Worm (Caenorhabditis elegans): ENCODE measurements around the gene C02G6.2.

The C02G6.2 gene

ce11 chrV:5917707-5918106 is 45.8 kb downstream of the C02G6.2 start, which contains the start of gene lrpr-1:
Gene lrpr-1 (minus strand): TSS chrV:5917891.
- TF ChIP-seq dve-1 (tag; optimal IDR thresholded peaks at IDR 0.05): no peak
- TF ChIP-seq pag-3 (tag; optimal IDR thresholded peaks at IDR 0.05; ENCODE audit: borderline replicate concordance): no peak
- no peak for TF ChIP-seq ceh-19 (GFP tag; optimal IDR thresholded peaks at IDR 0.05)
- TF ChIP-seq pqm-1 (tag; optimal IDR thresholded peaks at IDR 0.05): no peak
- TF ChIP-seq elt-2 (tag; optimal IDR thresholded peaks at IDR 0.05): no peak
- no peak for TF ChIP-seq sdc-2 (tag; optimal IDR thresholded peaks at IDR 0.05)
- peak; percentile 92 for TF ChIP-seq mec-3 (tag; optimal IDR thresholded peaks at IDR 0.05; ENCODE audit: borderline replicate concordance)
- TF ChIP-seq fkh-6 (tag; optimal IDR thresholded peaks at IDR 0.05): peak; percentile 28
- TF ChIP-seq C38D4.7 (GFP tag; optimal IDR thresholded peaks at IDR 0.05): no peak
- no peak for TF ChIP-seq ceh-45 (GFP tag; IDR thresholded peaks at IDR 0.05)
- no peak for TF ChIP-seq hlh-6 (tag; optimal IDR thresholded peaks at IDR 0.05)
- no peak for TF ChIP-seq hlh-30 (tag; optimal IDR thresholded peaks at IDR 0.05; ENCODE audit: insufficient read depth)
- TF ChIP-seq eyg-1 (tag; optimal IDR thresholded peaks at IDR 0.05): no peak
- no peak for TF ChIP-seq pros-1 (tag; optimal IDR thresholded peaks at IDR 0.05)
- TF ChIP-seq nhr-232 (tag; optimal IDR thresholded peaks at IDR 0.05): no peak
- TF ChIP-seq pha-4 (tag; optimal IDR thresholded peaks at IDR 0.05): no peak
- TF ChIP-seq ref-2 (tag; optimal IDR thresholded peaks at IDR 0.05): peak; percentile 89
- no peak for TF ChIP-seq nfya-1 (tag; optimal IDR thresholded peaks at IDR 0.05)
- TF ChIP-seq tbx-2 (tag; optimal IDR thresholded peaks at IDR 0.05): peak; percentile 91
- peak; percentile 94 for TF ChIP-seq ceh-2 (tag; optimal IDR thresholded peaks at IDR 0.05)
- no peak for TF ChIP-seq ceh-22 (tag; optimal IDR thresholded peaks at IDR 0.05)
- no peak for TF ChIP-seq ama-1 (optimal IDR thresholded peaks at IDR 0.05)
- no peak for TF ChIP-seq K09A11.1 (tag; optimal IDR thresholded peaks at IDR 0.05; ENCODE audit: insufficient read depth)
- TF ChIP-seq ceh-34 (tag; optimal IDR thresholded peaks at IDR 0.05): no peak
- no peak for TF ChIP-seq ztf-16 (tag; optimal IDR thresholded peaks at IDR 0.05)
- peak; percentile 11 for TF ChIP-seq ttx-3 (tag; optimal IDR thresholded peaks at IDR 0.05)
- no peak for TF ChIP-seq che-1 (tag; optimal IDR thresholded peaks at IDR 0.05)
- no peak for TF ChIP-seq sox-2 (GFP tag; IDR thresholded peaks at IDR 0.05)
- TF ChIP-seq pha-2 (tag; optimal IDR thresholded peaks at IDR 0.05): no peak
- TF ChIP-seq Y22D7AL.16 (tag; optimal IDR thresholded peaks at IDR 0.05): no peak
- TF ChIP-seq odd-2 (tag; optimal IDR thresholded peaks at IDR 0.05): no peak
- peak; percentile 36 for TF ChIP-seq madf-2 (tag; optimal IDR thresholded peaks at IDR 0.05)
- no peak for TF ChIP-seq sox-4 (tag; optimal IDR thresholded peaks at IDR 0.05)
- TF ChIP-seq hlh-15 (tag; optimal IDR thresholded peaks at IDR 0.05): no peak
- TF ChIP-seq ceh-18 (tag; optimal IDR thresholded peaks at IDR 0.05): no peak
- TF ChIP-seq elt-4 (tag; optimal IDR thresholded peaks at IDR 0.05): no peak
- TF ChIP-seq zip-5 (tag; optimal IDR thresholded peaks at IDR 0.05): peak; percentile 82
- TF ChIP-seq ceh-9 (tag; optimal IDR thresholded peaks at IDR 0.05): no peak
- peak; percentile 97 for TF ChIP-seq tbx-7 (tag; optimal IDR thresholded peaks at IDR 0.05)
- peak; percentile 27 for TF ChIP-seq ahr-1 (tag; optimal IDR thresholded peaks at IDR 0.05)
- TF ChIP-seq pax-1 (tag; optimal IDR thresholded peaks at IDR 0.05): no peak
- TF ChIP-seq rnt-1 (tag; optimal IDR thresholded peaks at IDR 0.05): peak; percentile 74
- TF ChIP-seq ceh-24 (tag; optimal IDR thresholded peaks at IDR 0.05): no peak
- TF ChIP-seq ceh-6 (GFP tag; optimal IDR thresholded peaks at IDR 0.05): no peak
- TF ChIP-seq ceh-48 (tag; optimal IDR thresholded peaks at IDR 0.05): no peak
- TF ChIP-seq lim-6 (tag; optimal IDR thresholded peaks at IDR 0.05): peak; percentile 55
- peak; percentile 94 for TF ChIP-seq ceh-31 (tag; optimal IDR thresholded peaks at IDR 0.05)
- peak; percentile 69 for TF ChIP-seq ceh-14 (tag; optimal IDR thresholded peaks at IDR 0.05)
- peak; percentile 83 for TF ChIP-seq hlh-8 (tag; optimal IDR thresholded peaks at IDR 0.05)
- TF ChIP-seq unc-55 (GFP tag; optimal IDR thresholded peaks at IDR 0.05): no peak
- no peak for TF ChIP-seq fkh-10 (GFP tag; optimal IDR thresholded peaks at IDR 0.05)
- TF ChIP-seq lin-11 (tag; optimal IDR thresholded peaks at IDR 0.05): no peak
- no peak for TF ChIP-seq syd-9 (tag; optimal IDR thresholded peaks at IDR 0.05)
- TF ChIP-seq C08G9.2 (tag; optimal IDR thresholded peaks at IDR 0.05): peak; percentile 98
